Fruit fly (Drosophila melanogaster) S2 (cell line): ENCODE data around the gene rdgA.

ENCODE experiments used
- CG8478 ChIP-seq: fragments of >200 bp; optimal IDR thresholded peaks from 2 replicates; lab custom pipeline; 2018
- CTCF ChIP-seq, 2 experiments: fragments of >200 bp; optimal IDR thresholded peaks; 2 replicates each; lab custom pipeline; 2018

dm6 chrX:8906805-8907546 lies at the start of gene rdgA:
- TF ChIP-seq CG8478 (lab: Kevin White, UChicago) (no peak), CTCF (optimal IDR thresholded peaks at IDR 0.05; lab: Kevin White, UChicago) (no peak)
